Fruit fly (Drosophila melanogaster) whole organism, wandering third instar larva: ENCODE measurements around the gene Vps13D.

ENCODE experiments used
- Dfd ChIP-seq: fragments of >200 bp; optimal IDR thresholded peaks from 2 replicates; lab custom pipeline; 2017; ENCODE audit warnings: missing biosample characterization, missing genetic modification characterization
- Dif ChIP-seq: fragments of 200-275, 200-300 bp; sonication (Bioruptor generic); optimal IDR thresholded peaks from 2 replicates; lab custom pipeline; 2018; ENCODE audit warnings: missing biosample characterization, missing genetic modification characterization; ENCODE audit not compliant: partially characterized antibody
- Jra ChIP-seq: sonication (Bioruptor generic); optimal IDR thresholded peaks from 2 replicates; lab custom pipeline; 2016; ENCODE audit warnings: missing biosample characterization, missing genetic modification characterization
- dsf ChIP-seq: sonication (Bioruptor generic); optimal IDR thresholded peaks from 2 replicates; lab custom pipeline; 2016; ENCODE audit warnings: missing biosample characterization, missing genetic modification characterization, borderline replicate concordance
- lola ChIP-seq: fragments of >200 bp; optimal IDR thresholded peaks from 2 replicates; lab custom pipeline; 2017; ENCODE audit warnings: missing biosample characterization, missing genetic modification characterization

dm6 chr3L:12791679-12792229 is 36.9 kb downstream of the Vps13D start:
- TF ChIP-seq dsf (GFP tag; lab: Kevin White, UChicago) (no peak), Dfd (GFP tag; lab: Kevin White, UChicago) (no peak), lola (GFP tag; lab: Kevin White, UChicago) (no peak), Dif (GFP tag; lab: Kevin White, UChicago) (no peak), Jra (no peak)
